Worm (Caenorhabditis elegans) whole organism, L4/young adult: Measurements from ENCODE around the gene ptc-3.

ENCODE experiments used
- W03F9.2 ChIP-seq: fragments of 150-350 bp; optimal IDR thresholded peaks from 2 replicates; lab custom pipeline; 2014; ENCODE audit warnings: missing biosample characterization, missing genetic modification characterization
- dao-5 ChIP-seq: sonication (generic microtip); optimal IDR thresholded peaks from 2 replicates; lab custom pipeline; 2016; ENCODE audit warnings: missing genotype, missing genetic modification characterization, moderate library complexity, missing compliant biosample characterization
- him-1 ChIP-seq: sonication (generic microtip); optimal IDR thresholded peaks from 2 replicates; lab custom pipeline; 2016; ENCODE audit warnings: missing genotype, missing genetic modification reagents, missing genetic modification characterization, missing compliant biosample characterization

ce11 chrII:2871816-2872215 is 19.4 kb upstream of the ptc-3 start, which contains the start of gene Y110A2AL.10:
- TF ChIP-seq W03F9.2 (no peak), dao-5 (tag; lab: Kevin White, UChicago) (no peak), him-1 (no peak)
